Worm (Caenorhabditis elegans) whole organism, L1 larva: Measurements from ENCODE around the gene cyp-14A5.

Experiments used
- Y116A8C.19 ChIP-seq: sonication (generic microtip); optimal IDR thresholded peaks from 2 replicates; lab custom pipeline; 2016; ENCODE audit warnings: missing compliant biosample characterization, missing genetic modification characterization, borderline replicate concordance
- aha-1 ChIP-seq: fragments of 150-350 bp; optimal IDR thresholded peaks from 2 replicates; lab custom pipeline; 2014; ENCODE audit warnings: missing biosample characterization, missing genetic modification characterization
- aly-2 ChIP-seq: fragments of 150-350 bp; optimal IDR thresholded peaks from 2 replicates; lab custom pipeline; 2014; ENCODE audit warnings: missing biosample characterization, missing genetic modification characterization
- blmp-1 ChIP-seq: fragments of 150-350 bp; optimal IDR thresholded peaks from 2 replicates; lab custom pipeline; 2014; ENCODE audit warnings: missing biosample characterization, missing genetic modification characterization
- ceh-88 ChIP-seq: fragments of 200-800 bp; sonication (Bioruptor generic); IDR thresholded peaks from 2 replicates; pipeline ENCODE4 v1.3.6; 2022; ENCODE audit warnings: missing genetic modification characterization, missing compliant biosample characterization
- ces-1 ChIP-seq: fragments of 150-350 bp; optimal IDR thresholded peaks from 2 replicates; lab custom pipeline; 2014; ENCODE audit warnings: missing biosample characterization, missing genetic modification reagents, missing genetic modification characterization
- dpl-1 ChIP-seq, 3 experiments: fragments of 150-350 bp in 2 of 3; sonication (generic microtip) in 1 of 3; optimal IDR thresholded peaks; 2 replicates each; lab custom pipeline; 2014 to 2017; ENCODE audit warnings: missing biosample characterization in 3 of 3, missing genetic modification characterization in 3 of 3, missing genetic modification reagents in 3 of 3
- dsc-1 ChIP-seq: sonication (generic microtip); optimal IDR thresholded peaks from 2 replicates; lab custom pipeline; 2016; ENCODE audit warnings: mild to moderate bottlenecking, missing genetic modification characterization, missing compliant biosample characterization
- efl-1 ChIP-seq, 4 experiments: fragments of 150-350 bp; optimal IDR thresholded peaks in 3 of 4; peaks in 1 of 4; 1 replicate in 1 of 4; 2 replicates in 3 of 4; lab custom pipeline; 2014; ENCODE audit warnings: missing biosample characterization in 2 of 4, missing genetic modification characterization in 2 of 4, missing genetic modification reagents in 2 of 4
- efl-3 ChIP-seq: fragments of 200-800 bp; sonication (Bioruptor generic); optimal IDR thresholded peaks from 2 replicates; lab custom pipeline; 2018; ENCODE audit warnings: mild to moderate bottlenecking, missing genetic modification characterization, missing compliant biosample characterization
- egl-13 ChIP-seq: sonication (generic microtip); optimal IDR thresholded peaks from 2 replicates; lab custom pipeline; 2016; ENCODE audit warnings: missing genotype, missing genetic modification reagents, missing genetic modification characterization, missing compliant biosample characterization
- egl-27 ChIP-seq, 2 experiments: fragments of 150-350 bp in 1 of 2; sonication (generic microtip); optimal IDR thresholded peaks; 3 replicates each; lab custom pipeline; 2017 to 2018; ENCODE audit warnings: missing biosample characterization in 2 of 2, missing genetic modification characterization in 2 of 2, missing genetic modification reagents in 2 of 2
- elt-3 ChIP-seq, 6 experiments: fragments of 150-350 bp in 1 of 6; sonication (generic microtip); optimal IDR thresholded peaks; 2 replicates each; lab custom pipeline; 2017 to 2018; ENCODE audit warnings: missing biosample characterization in 6 of 6, missing genetic modification characterization in 6 of 6, inconsistent platforms in 1 of 6
- fkh-10 ChIP-seq: sonication (generic microtip); optimal IDR thresholded peaks from 2 replicates; lab custom pipeline; 2017; ENCODE audit warnings: missing biosample characterization, missing genetic modification reagents, missing genetic modification characterization
- fkh-4 ChIP-seq: sonication (generic microtip); optimal IDR thresholded peaks from 2 replicates; lab custom pipeline; 2016; ENCODE audit warnings: missing compliant biosample characterization, missing genetic modification characterization, borderline replicate concordance
- fkh-8 ChIP-seq: sonication (generic microtip); optimal IDR thresholded peaks from 2 replicates; lab custom pipeline; 2016; ENCODE audit warnings: mild to moderate bottlenecking, missing genetic modification characterization, missing compliant biosample characterization
- grh-1 ChIP-seq: fragments of 200-800 bp; sonication (Bioruptor generic); IDR thresholded peaks from 2 replicates; pipeline ENCODE4 v1.3.6; 2022; ENCODE audit warnings: missing genetic modification reagents, missing genetic modification characterization, missing compliant biosample characterization
- hlh-17 ChIP-seq: fragments of 200-800 bp; sonication (Bioruptor generic); optimal IDR thresholded peaks from 2 replicates; lab custom pipeline; 2018; ENCODE audit warnings: missing genetic modification characterization, mild to moderate bottlenecking, missing compliant biosample characterization, moderate library complexity, borderline replicate concordance
- irx-1 ChIP-seq: sonication (generic microtip); optimal IDR thresholded peaks from 2 replicates; lab custom pipeline; 2016; ENCODE audit warnings: missing genetic modification characterization, missing compliant biosample characterization
- jun-1 ChIP-seq: fragments of 150-350 bp; optimal IDR thresholded peaks from 2 replicates; lab custom pipeline; 2014; ENCODE audit warnings: missing biosample characterization, missing genetic modification reagents, missing genetic modification characterization
- lin-13 ChIP-seq: fragments of 150-350 bp; optimal IDR thresholded peaks from 2 replicates; lab custom pipeline; 2014; ENCODE audit warnings: missing biosample characterization, missing genetic modification reagents, missing genetic modification characterization
- lin-14 ChIP-seq: fragments of 200-800 bp; sonication (Bioruptor generic); optimal IDR thresholded peaks from 2 replicates; lab custom pipeline; 2018; ENCODE audit warnings: mild to moderate bottlenecking, missing genetic modification characterization, moderate library complexity, missing compliant biosample characterization
- lin-35 ChIP-seq, 2 experiments: fragments of 150-350 bp; optimal IDR thresholded peaks; 2 replicates each; lab custom pipeline; 2014; ENCODE audit warnings: missing biosample characterization in 2 of 2, missing genetic modification characterization in 2 of 2, missing genetic modification reagents in 2 of 2
- lsy-2 ChIP-seq, 2 experiments: fragments of 150-350 bp; optimal IDR thresholded peaks; 2 replicates each; lab custom pipeline; 2014; ENCODE audit warnings: missing biosample characterization in 2 of 2, missing genetic modification characterization in 2 of 2
- mdl-1 ChIP-seq, 2 experiments: fragments of 150-350 bp; optimal IDR thresholded peaks; 2 replicates each; lab custom pipeline; 2014 to 2017; ENCODE audit warnings: missing biosample characterization in 2 of 2, missing genetic modification characterization in 2 of 2, inconsistent platforms in 1 of 2
- mep-1 ChIP-seq: fragments of 150-350 bp; optimal IDR thresholded peaks from 2 replicates; lab custom pipeline; 2014; ENCODE audit warnings: missing biosample characterization, missing genetic modification characterization
- nhr-11 ChIP-seq: fragments of 150-350 bp; optimal IDR thresholded peaks from 2 replicates; lab custom pipeline; 2014; ENCODE audit warnings: missing biosample characterization, missing genetic modification characterization
- nhr-12 ChIP-seq: sonication (generic microtip); optimal IDR thresholded peaks from 2 replicates; lab custom pipeline; 2017; ENCODE audit warnings: missing biosample characterization, missing genetic modification characterization
- nhr-20 ChIP-seq: sonication (generic microtip); optimal IDR thresholded peaks from 2 replicates; lab custom pipeline; 2016; ENCODE audit warnings: mild to moderate bottlenecking, missing genetic modification characterization, missing compliant biosample characterization
- nhr-47 ChIP-seq: sonication (generic microtip); optimal IDR thresholded peaks from 2 replicates; lab custom pipeline; 2016; ENCODE audit warnings: mild to moderate bottlenecking, missing genetic modification characterization, moderate library complexity, missing compliant biosample characterization
- nhr-71 ChIP-seq: sonication (generic microtip); optimal IDR thresholded peaks from 2 replicates; lab custom pipeline; 2016; ENCODE audit warnings: mild to moderate bottlenecking, missing genetic modification characterization, moderate library complexity, missing compliant biosample characterization
- nhr-76 ChIP-seq: sonication (generic microtip); optimal IDR thresholded peaks from 2 replicates; lab custom pipeline; 2017; ENCODE audit warnings: missing biosample characterization, missing genetic modification characterization
- nhr-85 ChIP-seq: sonication (generic microtip); peaks from one replicate; lab custom pipeline; 2016; ENCODE audit warnings: missing genetic modification characterization, inconsistent platforms, missing compliant biosample characterization
- nhr-90 ChIP-seq: sonication (generic microtip); optimal IDR thresholded peaks from 2 replicates; lab custom pipeline; 2016; ENCODE audit warnings: mild to moderate bottlenecking, missing genetic modification characterization, missing compliant biosample characterization; ENCODE audit not compliant: poor library complexity
- pag-3 ChIP-seq: sonication (generic microtip); optimal IDR thresholded peaks from 2 replicates; lab custom pipeline; 2017; ENCODE audit warnings: missing genetic modification characterization, mild to moderate bottlenecking, missing compliant biosample characterization, antibody characterized with exemption, borderline replicate concordance; ENCODE audit not compliant: insufficient read depth
- pqm-1 ChIP-seq: sonication (generic microtip); optimal IDR thresholded peaks from 3 replicates; lab custom pipeline; 2017; ENCODE audit warnings: missing biosample characterization, missing genetic modification characterization
- snpc-4 ChIP-seq: fragments of 150-350 bp; optimal IDR thresholded peaks from 2 replicates; lab custom pipeline; 2014; ENCODE audit warnings: missing biosample characterization, missing genetic modification characterization
- tlp-1 ChIP-seq: fragments of 150-350 bp; optimal IDR thresholded peaks from 2 replicates; lab custom pipeline; 2014; ENCODE audit warnings: missing biosample characterization, missing genetic modification characterization
- unc-30 ChIP-seq: sonication (generic microtip); optimal IDR thresholded peaks from 2 replicates; lab custom pipeline; 2017; ENCODE audit warnings: missing biosample characterization, missing genetic modification characterization
- unc-62 ChIP-seq: fragments of 150-350 bp; optimal IDR thresholded peaks from 2 replicates; lab custom pipeline; 2014; ENCODE audit warnings: missing biosample characterization, missing genetic modification reagents, missing genetic modification characterization
- vab-15 ChIP-seq: sonication (generic microtip); optimal IDR thresholded peaks from 2 replicates; lab custom pipeline; 2017; ENCODE audit warnings: missing genotype, mild to moderate bottlenecking, missing genetic modification characterization, missing compliant biosample characterization
- zip-4 ChIP-seq: fragments of 200-800 bp; sonication (Bioruptor generic); optimal IDR thresholded peaks from 2 replicates; lab custom pipeline; 2018; ENCODE audit warnings: mild to moderate bottlenecking, missing genetic modification characterization, moderate library complexity, missing compliant biosample characterization
- ztf-11 ChIP-seq, 2 experiments: sonication (generic microtip); optimal IDR thresholded peaks; 2 replicates each; lab custom pipeline; 2016 to 2017; ENCODE audit warnings: missing genetic modification characterization in 2 of 2, missing biosample characterization in 1 of 2, missing compliant biosample characterization in 1 of 2

Gene cyp-14A5

ce11 chrV:5425008-5425407, 1.9 kb upstream of the cyp-14A5 start (continued):
- TF ChIP-seq mdl-1 (tag; optimal IDR thresholded peaks at IDR 0.05; lab: Kevin White, UChicago) (peak in 1 of 2 experiments; percentile 78), pag-3 (tag; lab: Kevin White, UChicago) (no peak)

- TF ChIP-seq unc-62 (GFP tag; lab: Kevin White, UChicago) (no peak), egl-13 (tag; lab: Kevin White, UChicago) (no peak), dpl-1 (GFP tag; optimal IDR thresholded peaks at IDR 0.05; lab: Kevin White, UChicago) (no peak)
Observed at ce11 chrV:5419915-5420314, 3.2 kb downstream of the cyp-14A5 start, which contains the start of gene F08F3.6. F08F3.6 (minus strand) TSS chrV:5420067.

DNA sequence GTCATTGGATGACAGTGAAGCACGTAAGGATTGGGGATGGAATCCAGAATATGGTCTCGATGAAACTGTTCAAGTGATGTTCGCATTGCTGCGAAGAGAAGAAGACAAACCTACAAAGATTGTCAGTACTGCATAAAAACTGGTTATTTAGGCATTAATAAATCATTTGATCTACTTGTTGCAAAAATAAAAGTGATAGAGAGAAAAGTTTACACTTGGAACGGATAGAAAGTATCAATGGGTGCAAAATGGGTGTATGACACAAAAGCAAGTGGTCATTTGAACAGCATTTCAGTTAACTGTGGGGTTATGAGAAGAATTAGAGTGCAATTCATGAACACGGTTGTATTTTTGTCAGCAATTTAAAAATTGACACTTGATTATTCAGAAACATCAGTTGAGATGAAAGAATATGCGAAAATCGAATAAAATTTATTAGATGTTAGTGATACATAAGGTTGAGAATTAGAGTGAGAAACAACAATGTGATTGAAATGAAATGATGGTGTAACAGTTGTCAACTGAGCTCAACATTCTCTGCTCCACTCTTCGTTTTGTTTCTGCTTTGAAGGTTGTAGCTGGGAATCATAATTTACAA, 10.2 kb downstream of the cyp-14A5 start, which contains the start of gene F08F3.10:
TSS of gene F08F3.10 (plus strand) at position 548 of the 598 bp plus-strand sequence.
- peak in 1 of 2 experiments; percentile 13 for TF ChIP-seq lin-35 (GFP tag; optimal IDR thresholded peaks at IDR 0.05; lab: Kevin White, UChicago)
- peak; percentile 41 for TF ChIP-seq blmp-1 (tag; lab: Kevin White, UChicago)
- TF ChIP-seq efl-1 (optimal IDR thresholded peaks at IDR 0.05; lab: Kevin White, UChicago): no peak
- peak in 1 of 2 experiments; percentile 61 for TF ChIP-seq efl-1 (GFP tag; optimal IDR thresholded peaks at IDR 0.05 in 1 of 2; lab: Kevin White, UChicago)
- peak in 1 of 6 experiments; percentile 32 for TF ChIP-seq elt-3 (tag; optimal IDR thresholded peaks at IDR 0.05; lab: Kevin White, UChicago)
- TF ChIP-seq dsc-1 (tag; lab: Kevin White, UChicago): no peak
- TF ChIP-seq nhr-71 (tag; lab: Kevin White, UChicago): peak; percentile 16
- no peak for TF ChIP-seq unc-30 (tag; lab: Kevin White, UChicago)
- TF ChIP-seq nhr-20: peak; percentile 41
- TF ChIP-seq grh-1 (GFP tag; lab: Robert Waterston, UW): peak; percentile 27; the same call in 1 of the 2 replicates
- TF ChIP-seq nhr-85 (tag; lab: Kevin White, UChicago): peak; percentile 79
- TF ChIP-seq lsy-2 (tag; optimal IDR thresholded peaks at IDR 0.05; lab: Kevin White, UChicago): peak in 1 of 2 experiments; percentile 7
- no peak for TF ChIP-seq snpc-4
- peak; percentile 7 for TF ChIP-seq nhr-90 (tag; lab: Kevin White, UChicago)

- TF ChIP-seq aly-2 (tag; lab: Kevin White, UChicago) (no peak), irx-1 (no peak), lin-13 (GFP tag; lab: Kevin White, UChicago) (no peak), nhr-12 (no peak), fkh-10 (GFP tag; lab: Kevin White, UChicago) (no peak), pqm-1 (tag; lab: Kevin White, UChicago) (no peak), nhr-71 (tag; lab: Kevin White, UChicago) (peak; percentile 59), zip-4 (GFP tag; lab: Kevin White, UChicago) (no peak), tlp-1 (no peak), aha-1 (tag; lab: Kevin White, UChicago) (no peak), egl-27 (tag; optimal IDR thresholded peaks at IDR 0.05; lab: Kevin White, UChicago) (no peak), vab-15 (tag; lab: Kevin White, UChicago) (no peak), fkh-4 (no peak), lin-14 (peak; percentile 85), mep-1 (tag; lab: Kevin White, UChicago) (no peak), unc-30 (tag; lab: Kevin White, UChicago) (no peak), snpc-4 (no peak), ztf-11 (tag; optimal IDR thresholded peaks at IDR 0.05; lab: Kevin White, UChicago) (no peak), ceh-88 (GFP tag; lab: Robert Waterston, UW) (no peak), blmp-1 (tag; lab: Kevin White, UChicago) (no peak), efl-3 (GFP tag; lab: Kevin White, UChicago) (no peak), dsc-1 (tag; lab: Kevin White, UChicago) (no peak), jun-1 (tag; lab: Kevin White, UChicago) (no peak), nhr-11 (tag; lab: Kevin White, UChicago) (no peak), hlh-17 (GFP tag; lab: Kevin White, UChicago) (no peak), ces-1 (no peak), fkh-8 (no peak), Y116A8C.19 (tag; lab: Kevin White, UChicago) (no peak), nhr-85 (tag; lab: Kevin White, UChicago) (peak; percentile 98), nhr-47 (tag; lab: Kevin White, UChicago) (peak; percentile 3), nhr-20 (peak; percentile 73), nhr-76 (tag; lab: Kevin White, UChicago) (no peak)
Observed at ce11 chrV:5410679-5411078, 12.4 kb downstream of the cyp-14A5 start, which contains the start of gene F08F3.4. F08F3.4 (plus strand) TSS chrV:5410955.
